3 worm cellular contexts compared by ENCODE assay signal in genomic region chrX:4479960-4480359, ce11.
A peak's percentile ranks its signal among the peaks of the same experiment; 100 is the strongest.
TF ChIP-seq lines count a peak whose summit lies in the region.

No protein-coding gene starts in this region.

TF ChIP-seq in whole organism, L3 larva, 47 proteins besides CTCF, POLR2A, EP300 and RAD21:
- TF ChIP-seq pha-4 (tag; optimal IDR thresholded peaks at IDR 0.05; lab: Kevin White, UChicago) (peak; percentile 59), elt-2 (tag; optimal IDR thresholded peaks at IDR 0.05; lab: Kevin White, UChicago) (peak; percentile 5), mml-1 (tag; optimal IDR thresholded peaks at IDR 0.05; lab: Kevin White, UChicago) (no peak), snpc-4 (tag; optimal IDR thresholded peaks at IDR 0.05; lab: Kevin White, UChicago) (no peak), fos-1 (tag; optimal IDR thresholded peaks at IDR 0.05; lab: Kevin White, UChicago) (no peak), pqm-1 (tag; optimal IDR thresholded peaks at IDR 0.05; lab: Kevin White, UChicago) (peak; percentile 19)

TF ChIP-seq in whole organism, L4 larva, 104 proteins besides CTCF, POLR2A, EP300 and RAD21:
- TF ChIP-seq hlh-11 (tag; optimal IDR thresholded peaks at IDR 0.05; lab: Kevin White, UChicago): peak; percentile 44
- TF ChIP-seq mdt-29 (GFP tag; IDR thresholded peaks at IDR 0.05; lab: Robert Waterston, UW): no peak
- no peak for TF ChIP-seq madf-9 (GFP tag; conservative IDR thresholded peaks at IDR 0.05; lab: Robert Waterston, UW)
- TF ChIP-seq duxl-1 (tag; optimal IDR thresholded peaks at IDR 0.05; lab: Kevin White, UChicago; ENCODE audit: poor library complexity): no peak
- TF ChIP-seq madf-5 (GFP tag; IDR thresholded peaks at IDR 0.05; lab: Robert Waterston, UW): no peak
- no peak for TF ChIP-seq nhr-41 (GFP tag; IDR thresholded peaks at IDR 0.05; lab: Robert Waterston, UW)
- TF ChIP-seq rbr-2 (tag; optimal IDR thresholded peaks at IDR 0.05; lab: Kevin White, UChicago): no peak
- TF ChIP-seq T20F7.1 (GFP tag; optimal IDR thresholded peaks at IDR 0.05; lab: Kevin White, UChicago): no peak
- peak; percentile 90 for TF ChIP-seq aha-1 (tag; lab: Kevin White, UChicago)
- no peak for TF ChIP-seq nhr-25 (tag; optimal IDR thresholded peaks at IDR 0.05; lab: Kevin White, UChicago; ENCODE audit: borderline replicate concordance, insufficient read depth)
- TF ChIP-seq daf-12 (tag; optimal IDR thresholded peaks at IDR 0.05; lab: Kevin White, UChicago): no peak
- TF ChIP-seq snpc-1.2 (GFP tag; IDR thresholded peaks at IDR 0.05; lab: Robert Waterston, UW): no peak
- TF ChIP-seq hlh-30 (tag; optimal IDR thresholded peaks at IDR 0.05; lab: Kevin White, UChicago; ENCODE audit: insufficient read depth): peak; percentile 46
- peak; percentile 15 for TF ChIP-seq nhr-28 (tag; optimal IDR thresholded peaks at IDR 0.05; lab: Kevin White, UChicago)

TF ChIP-seq in whole organism, young adult, 124 proteins besides CTCF, POLR2A, EP300 and RAD21:
- TF ChIP-seq hlh-12 (tag; optimal IDR thresholded peaks at IDR 0.05; lab: Kevin White, UChicago) (no peak), let-607 (tag; optimal IDR thresholded peaks at IDR 0.05; lab: Kevin White, UChicago) (no peak), chd-7 (tag; optimal IDR thresholded peaks at IDR 0.05; lab: Kevin White, UChicago) (no peak), cebp-1 (GFP tag; IDR thresholded peaks at IDR 0.05; lab: Robert Waterston, UW) (peak; percentile 39; the same call in 1 of the 2 replicates), cebp-1 (tag; optimal IDR thresholded peaks at IDR 0.05; lab: Kevin White, UChicago) (peak; percentile 26), athp-1 (tag; optimal IDR thresholded peaks at IDR 0.05; lab: Kevin White, UChicago) (no peak), tlf-1 (GFP tag; optimal IDR thresholded peaks at IDR 0.05; lab: Kevin White, UChicago) (no peak), ztf-6 (GFP tag; IDR thresholded peaks at IDR 0.05; lab: Robert Waterston, UW) (no peak), lin-35 (GFP tag; optimal IDR thresholded peaks at IDR 0.05; lab: Kevin White, UChicago) (no peak), madf-8 (GFP tag; conservative IDR thresholded peaks at IDR 0.05; lab: Robert Waterston, UW) (no peak), ztf-22 (GFP tag; optimal IDR thresholded peaks at IDR 0.05; lab: Kevin White, UChicago) (no peak), nhr-80 (tag; optimal IDR thresholded peaks at IDR 0.05; lab: Kevin White, UChicago) (peak; percentile 31), repo-1 (tag; optimal IDR thresholded peaks at IDR 0.05; lab: Kevin White, UChicago) (no peak), rpc-1 (optimal IDR thresholded peaks at IDR 0.05; lab: Kevin White, UChicago) (no peak), rpc-1 (tag; optimal IDR thresholded peaks at IDR 0.05; lab: Kevin White, UChicago) (no peak), ztf-3 (GFP tag; optimal IDR thresholded peaks at IDR 0.05; lab: Kevin White, UChicago) (no peak), aptf-3 (GFP tag; IDR thresholded peaks at IDR 0.05; lab: Robert Waterston, UW) (no peak), egl-44 (GFP tag; IDR thresholded peaks at IDR 0.05; lab: Robert Waterston, UW) (no peak), snpc-3.4 (tag; optimal IDR thresholded peaks at IDR 0.05; lab: Kevin White, UChicago) (no peak), dox-1 (GFP tag; IDR thresholded peaks at IDR 0.05; lab: Robert Waterston, UW) (0 out of 2 replicates have a peak, but pooled peaks have one; percentile 28), rec-8 (tag; optimal IDR thresholded peaks at IDR 0.05; lab: Kevin White, UChicago) (no peak), zim-3 (tag; optimal IDR thresholded peaks at IDR 0.05; lab: Kevin White, UChicago) (no peak), ccch-3 (GFP tag; optimal IDR thresholded peaks at IDR 0.05; lab: Kevin White, UChicago) (no peak)
